Fruit fly (Drosophila melanogaster): ENCODE results near the gene CG10853.

dm6 chr3L:3908838-3909810 is 38.6 kb upstream of the CG10853 start:
- no peak for TF ChIP-seq Sp1 (GFP tag; optimal IDR thresholded peaks at IDR 0.05)
- TF ChIP-seq usp (GFP tag; optimal IDR thresholded peaks at IDR 0.05) = no peak
- no peak for TF ChIP-seq psq (GFP tag; optimal IDR thresholded peaks at IDR 0.05)
- peak; percentile 73 for TF ChIP-seq sage (GFP tag; optimal IDR thresholded peaks at IDR 0.05)
- no peak for TF ChIP-seq h (GFP tag; optimal IDR thresholded peaks at IDR 0.05)
- TF ChIP-seq OdsH (GFP tag; optimal IDR thresholded peaks at IDR 0.05) = no peak
- no peak for TF ChIP-seq tai (GFP tag; optimal IDR thresholded peaks at IDR 0.05)
